Worm (Caenorhabditis elegans) whole organism, L3 larva: ENCODE measurements around the gene tbcc-1.

Experiments
- R02D3.7 ChIP-seq: fragments of 150-350 bp; optimal IDR thresholded peaks from 2 replicates; lab custom pipeline; 2014; ENCODE audit warnings: missing biosample characterization, missing genetic modification characterization
- ceh-82 ChIP-seq: fragments of 150-350 bp; optimal IDR thresholded peaks from 2 replicates; lab custom pipeline; 2014; ENCODE audit warnings: missing biosample characterization, missing genetic modification characterization
- elt-3 ChIP-seq, 3 experiments: fragments of 150-350 bp in 1 of 3; sonication (generic microtip) in 2 of 3; optimal IDR thresholded peaks; 2 replicates in 2 of 3; 4 replicates in 1 of 3; lab custom pipeline; 2014 to 2017; ENCODE audit warnings: missing biosample characterization in 3 of 3, missing genetic modification characterization in 3 of 3
- nhr-11 ChIP-seq: fragments of 150-350 bp; optimal IDR thresholded peaks from 2 replicates; lab custom pipeline; 2014; ENCODE audit warnings: missing biosample characterization, missing genetic modification characterization
- nhr-23 ChIP-seq: fragments of 150-350 bp; optimal IDR thresholded peaks from 2 replicates; lab custom pipeline; 2014; ENCODE audit warnings: missing biosample characterization, missing genetic modification reagents, missing genetic modification characterization
- nhr-25 ChIP-seq: sonication (generic microtip); optimal IDR thresholded peaks from 2 replicates; lab custom pipeline; 2017; ENCODE audit warnings: missing biosample characterization, missing genetic modification characterization
- nhr-76 ChIP-seq: fragments of 150-350 bp; sonication (generic microtip); optimal IDR thresholded peaks from 5 replicates; lab custom pipeline; 2014; ENCODE audit warnings: missing biosample characterization, missing genetic modification characterization

- TF ChIP-seq nhr-76: no peak
- TF ChIP-seq nhr-25 (tag; lab: Kevin White, UChicago): no peak
- TF ChIP-seq R02D3.7 (tag; lab: Kevin White, UChicago): no peak
- no peak for TF ChIP-seq elt-3 (tag; optimal IDR thresholded peaks at IDR 0.05; lab: Kevin White, UChicago)
- no peak for TF ChIP-seq nhr-23 (tag; lab: Kevin White, UChicago)
- TF ChIP-seq ceh-82 (tag; lab: Kevin White, UChicago): no peak
- TF ChIP-seq nhr-11 (tag; lab: Kevin White, UChicago): no peak
These were observed 44.2 kb downstream of the tbcc-1 start, which contains the start of gene Y71H2AM.29 for ce11 chrIII:2832483-2832882.
